Worm (Caenorhabditis elegans): ENCODE data around the gene C37E2.3.

The C37E2.3 gene

DNA sequence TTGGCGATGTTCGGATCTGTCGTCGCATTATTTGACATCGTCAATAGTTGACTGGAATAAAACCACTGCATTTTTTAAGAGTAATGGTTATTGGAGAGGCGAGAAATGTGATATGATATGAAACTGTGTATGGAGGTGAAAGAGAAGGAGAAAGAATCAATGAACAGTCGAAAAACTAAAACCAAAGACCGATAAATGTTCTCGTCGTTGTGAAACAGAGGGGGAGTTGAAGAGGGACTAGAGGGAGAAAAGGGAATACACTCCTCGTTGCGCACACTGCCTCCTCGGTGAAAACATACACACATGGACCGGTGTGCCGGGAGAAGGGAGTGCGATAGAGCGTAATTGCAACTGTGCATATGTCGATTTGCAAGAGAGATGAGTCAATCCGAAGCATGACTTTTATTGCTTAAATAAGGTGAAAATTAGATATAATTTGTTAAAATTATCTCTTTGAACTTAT is 10.7 kb upstream of the C37E2.3 start, which contains the start of gene sym-4:
Gene sym-4, minus strand, starts transcription at position 51 of the 463 bp plus-strand sequence.
- no peak for TF ChIP-seq skn-1 (tag; optimal IDR thresholded peaks at IDR 0.05)
- TF ChIP-seq nhr-28 (tag; optimal IDR thresholded peaks at IDR 0.05): peak; percentile 98
- TF ChIP-seq nhr-10 (tag; optimal IDR thresholded peaks at IDR 0.05): peak; percentile 89
- TF ChIP-seq arid-1 (GFP tag; conservative IDR thresholded peaks at IDR 0.05): peak; percentile 76
- no peak for TF ChIP-seq ceh-44 (GFP tag; IDR thresholded peaks at IDR 0.05)
- TF ChIP-seq nhr-76 (tag; optimal IDR thresholded peaks at IDR 0.05): peak; percentile 72
- peak; percentile 98 for TF ChIP-seq mep-1 (tag; optimal IDR thresholded peaks at IDR 0.05)
- TF ChIP-seq zip-11 (GFP tag; IDR thresholded peaks at IDR 0.05): no peak
- TF ChIP-seq snpc-1.2 (GFP tag; IDR thresholded peaks at IDR 0.05): no peak
- TF ChIP-seq dmd-9 (GFP tag; IDR thresholded peaks at IDR 0.05): no peak
- TF ChIP-seq vab-7 (GFP tag; IDR thresholded peaks at IDR 0.05): peak; percentile 40; the same call in 1 of the 2 replicates
- peak; percentile 24 for TF ChIP-seq ama-1 (optimal IDR thresholded peaks at IDR 0.05)
- TF ChIP-seq nhr-41 (GFP tag; IDR thresholded peaks at IDR 0.05): peak; percentile 46; the same call in 1 of the 2 replicates
- TF ChIP-seq egl-43 (GFP tag; IDR thresholded peaks at IDR 0.05): peak; percentile 71
- peak; percentile 99 for TF ChIP-seq hlh-11 (tag; optimal IDR thresholded peaks at IDR 0.05)
- no peak for TF ChIP-seq F26F4.8 (GFP tag; conservative IDR thresholded peaks at IDR 0.05)
- no peak for TF ChIP-seq lin-29 (GFP tag; IDR thresholded peaks at IDR 0.05)
- TF ChIP-seq lin-1 (GFP tag; IDR thresholded peaks at IDR 0.05): peak; percentile 89
- no peak for TF ChIP-seq Y75B8A.6 (GFP tag; IDR thresholded peaks at IDR 0.05)
- no peak for TF ChIP-seq unc-62 (GFP tag; optimal IDR thresholded peaks at IDR 0.05 in 1 of 2)
- no peak for TF ChIP-seq unc-62 (tag; optimal IDR thresholded peaks at IDR 0.05)
- peak; percentile 41 for TF ChIP-seq F37D6.2 (tag; optimal IDR thresholded peaks at IDR 0.05)
- TF ChIP-seq ceh-28 (tag; optimal IDR thresholded peaks at IDR 0.05): peak; percentile 65
- no peak for TF ChIP-seq F49E8.2 (tag; optimal IDR thresholded peaks at IDR 0.05; ENCODE audit: borderline replicate concordance)
- peak; percentile 96 for TF ChIP-seq dmd-6 (GFP tag; IDR thresholded peaks at IDR 0.05)
- peak; percentile 91 for TF ChIP-seq nhr-6 (tag; optimal IDR thresholded peaks at IDR 0.05)
- no peak for TF ChIP-seq lin-15B (tag; optimal IDR thresholded peaks at IDR 0.05)
- TF ChIP-seq F44E2.7 (GFP tag; IDR thresholded peaks at IDR 0.05): no peak
- TF ChIP-seq fkh-10 (GFP tag; optimal IDR thresholded peaks at IDR 0.05): peak; percentile 35
- peak; percentile 44 for TF ChIP-seq duxl-1 (tag; optimal IDR thresholded peaks at IDR 0.05; ENCODE audit: poor library complexity)
- 0 out of 2 replicates have a peak, but pooled peaks have one; percentile 43 for TF ChIP-seq lim-7 (GFP tag; IDR thresholded peaks at IDR 0.05)
- TF ChIP-seq mes-2 (tag; optimal IDR thresholded peaks at IDR 0.05; ENCODE audit: poor library complexity, severe bottlenecking): peak; percentile 82
- TF ChIP-seq attf-4 (tag; optimal IDR thresholded peaks at IDR 0.05): peak; percentile 50
- TF ChIP-seq Y48G9A.11 (GFP tag; IDR thresholded peaks at IDR 0.05): no peak
- TF ChIP-seq gei-8 (GFP tag; optimal IDR thresholded peaks at IDR 0.05): no peak
- peak in 1 of 2 experiments; percentile 27 for TF ChIP-seq ZK546.5 (tag; optimal IDR thresholded peaks at IDR 0.05)
- peak; percentile 82 for TF ChIP-seq spr-1 (tag; optimal IDR thresholded peaks at IDR 0.05)
- no peak for TF ChIP-seq sdz-12 (GFP tag; optimal IDR thresholded peaks at IDR 0.05)
- TF ChIP-seq nhr-48 (tag; optimal IDR thresholded peaks at IDR 0.05): peak; percentile 85
- TF ChIP-seq madf-5 (GFP tag; IDR thresholded peaks at IDR 0.05): no peak
- no peak for TF ChIP-seq lir-3 (tag; optimal IDR thresholded peaks at IDR 0.05)
- peak; percentile 25; the same call in 1 of the 2 replicates for TF ChIP-seq pha-4 (GFP tag; IDR thresholded peaks at IDR 0.05)
- peak; percentile 35 for TF ChIP-seq pha-4 (tag; optimal IDR thresholded peaks at IDR 0.05)
- 0 out of 2 replicates have a peak, but pooled peaks have one; percentile 47 for TF ChIP-seq daf-19 (GFP tag; conservative IDR thresholded peaks at IDR 0.05)
- no peak for TF ChIP-seq F10B5.3 (tag; optimal IDR thresholded peaks at IDR 0.05)
- TF ChIP-seq T20F7.1 (GFP tag; optimal IDR thresholded peaks at IDR 0.05): peak; percentile 86
- no peak for TF ChIP-seq zip-2 (tag; optimal IDR thresholded peaks at IDR 0.05)
- TF ChIP-seq tag-97 (GFP tag; IDR thresholded peaks at IDR 0.05): no peak
- TF ChIP-seq ceh-82 (tag; optimal IDR thresholded peaks at IDR 0.05): no peak
- TF ChIP-seq hif-1 (tag; optimal IDR thresholded peaks at IDR 0.05): peak in 1 of 2 experiments; percentile 74
- TF ChIP-seq R02D3.7 (tag; optimal IDR thresholded peaks at IDR 0.05): no peak

Measured in whole organism, L4 larva.